Fruit fly (Drosophila melanogaster): Measurements from ENCODE around the gene CaMKI.
A peak's percentile ranks its signal among the peaks of the same experiment; 100 is the strongest.

dm6 chr4:486435-486834 lies 41.1 kb downstream of the CaMKI start:
- peak; percentile 9 for TF ChIP-seq Ets96B (tag; optimal IDR thresholded peaks at IDR 0.05)
- no peak for TF ChIP-seq fd85E (GFP tag; optimal IDR thresholded peaks at IDR 0.05)
- peak; percentile 14 for TF ChIP-seq CG3032 (tag; optimal IDR thresholded peaks at IDR 0.05)
- TF ChIP-seq spab (GFP tag; optimal IDR thresholded peaks at IDR 0.05), result no peak
- no peak for TF ChIP-seq CG3919 (GFP tag; optimal IDR thresholded peaks at IDR 0.05)
- no peak for TF ChIP-seq CG6854 (GFP tag; optimal IDR thresholded peaks at IDR 0.05)
- TF ChIP-seq cyc (GFP tag; optimal IDR thresholded peaks at IDR 0.05), result peak; percentile 52

Measured in whole organism, prepupa.